Fruit fly (Drosophila melanogaster): ENCODE data around the gene CG9287.
A peak's percentile ranks its signal among the peaks of the same experiment; 100 is the strongest.

CG9287 gene

dm6 chr2L:8709413-8709812, 29.8 kb upstream of the CG9287 start, which contains the start of gene Hnf4 (continued):
- no peak for TF ChIP-seq CG32264 (GFP tag; optimal IDR thresholded peaks at IDR 0.05)

dm6 chr2L:8709078-8709399, 29.4 kb upstream of the CG9287 start:
- TF ChIP-seq Dif (GFP tag; optimal IDR thresholded peaks at IDR 0.05; ENCODE audit: partially characterized antibody), result peak; percentile 91
- TF ChIP-seq CrebA (GFP tag; optimal IDR thresholded peaks at IDR 0.05; ENCODE audit: borderline replicate concordance), result no peak
- TF ChIP-seq dl (GFP tag; optimal IDR thresholded peaks at IDR 0.05; ENCODE audit: insufficient read depth in 1 of 2, partially characterized antibody in 2 of 2), result peak; percentile 70 to 92
- peak; percentile 1 for TF ChIP-seq Sp1 (GFP tag; optimal IDR thresholded peaks at IDR 0.05)
- peak; percentile 23 for TF ChIP-seq Hr83 (GFP tag; optimal IDR thresholded peaks at IDR 0.05; ENCODE audit: poor library complexity, severe bottlenecking)
- no peak for TF ChIP-seq GATAd (GFP tag; optimal IDR thresholded peaks at IDR 0.05)

dm6 chr2L:8708399-8709077, 28.9 kb upstream of the CG9287 start:
- TF ChIP-seq Hnf4 (GFP tag; optimal IDR thresholded peaks at IDR 0.05), result peak; percentile 23
- TF ChIP-seq Dfd (GFP tag; optimal IDR thresholded peaks at IDR 0.05), result no peak
- no peak for TF ChIP-seq N (GFP tag; optimal IDR thresholded peaks at IDR 0.05)
- TF ChIP-seq Mio (GFP tag; optimal IDR thresholded peaks at IDR 0.05), result no peak
- TF ChIP-seq pan (optimal IDR thresholded peaks at IDR 0.05), result no peak
- peak; percentile 59 for TF ChIP-seq Vsx2 (GFP tag; optimal IDR thresholded peaks at IDR 0.05; ENCODE audit: partially characterized antibody)
- TF ChIP-seq Rel (GFP tag; optimal IDR thresholded peaks at IDR 0.05), result no peak
- TF ChIP-seq Rel (tag; optimal IDR thresholded peaks at IDR 0.05), result peak; percentile 41

dm6 chr2L:8707522-8707921, 27.9 kb upstream of the CG9287 start:
- no peak for TF ChIP-seq lola (GFP tag; optimal IDR thresholded peaks at IDR 0.05)
- no peak for TF ChIP-seq sv (GFP tag; optimal IDR thresholded peaks at IDR 0.05)
- no peak for TF ChIP-seq Abd-B (GFP tag; optimal IDR thresholded peaks at IDR 0.05)
- TF ChIP-seq Hnf4 (GFP tag; optimal IDR thresholded peaks at IDR 0.05), result no peak
- TF ChIP-seq pan (optimal IDR thresholded peaks at IDR 0.05), result no peak
- TF ChIP-seq Dif (GFP tag; optimal IDR thresholded peaks at IDR 0.05; ENCODE audit: partially characterized antibody), result no peak
- TF ChIP-seq sage (GFP tag; optimal IDR thresholded peaks at IDR 0.05), result no peak
- no peak for TF ChIP-seq CG32264 (GFP tag; optimal IDR thresholded peaks at IDR 0.05)
- no peak for TF ChIP-seq h (GFP tag; optimal IDR thresholded peaks at IDR 0.05)
- TF ChIP-seq dmrt93B (GFP tag; optimal IDR thresholded peaks at IDR 0.05), result no peak
- no peak for TF ChIP-seq dsf (GFP tag; optimal IDR thresholded peaks at IDR 0.05; ENCODE audit: borderline replicate concordance)
- no peak for TF ChIP-seq GATAd (GFP tag; optimal IDR thresholded peaks at IDR 0.05)

- TF ChIP-seq Abd-B (GFP tag; optimal IDR thresholded peaks at IDR 0.05) (no peak), Hr78 (GFP tag; optimal IDR thresholded peaks at IDR 0.05) (no peak), sv (GFP tag; optimal IDR thresholded peaks at IDR 0.05) (no peak), Rel (GFP tag; optimal IDR thresholded peaks at IDR 0.05) (peak; percentile 65), Rel (tag; optimal IDR thresholded peaks at IDR 0.05) (peak; percentile 60), Myc (optimal IDR thresholded peaks at IDR 0.05) (no peak), woc (GFP tag; optimal IDR thresholded peaks at IDR 0.05) (peak; percentile 10), brk (GFP tag; optimal IDR thresholded peaks at IDR 0.05) (peak; percentile 73), rgr (GFP tag; optimal IDR thresholded peaks at IDR 0.05) (no peak), dsf (GFP tag; optimal IDR thresholded peaks at IDR 0.05; ENCODE audit: borderline replicate concordance) (no peak), CG9705 (GFP tag; optimal IDR thresholded peaks at IDR 0.05) (no peak), sage (GFP tag; optimal IDR thresholded peaks at IDR 0.05) (no peak), Vsx2 (GFP tag; optimal IDR thresholded peaks at IDR 0.05; ENCODE audit: partially characterized antibody) (no peak), Mio (GFP tag; optimal IDR thresholded peaks at IDR 0.05) (no peak), N (GFP tag; optimal IDR thresholded peaks at IDR 0.05) (no peak), GATAd (GFP tag; optimal IDR thresholded peaks at IDR 0.05) (no peak), Dif (GFP tag; optimal IDR thresholded peaks at IDR 0.05; ENCODE audit: partially characterized antibody) (no peak), HLH106 (tag; optimal IDR thresholded peaks at IDR 0.05) (no peak), br (GFP tag; optimal IDR thresholded peaks at IDR 0.05) (peak; percentile 16), Hr83 (GFP tag; optimal IDR thresholded peaks at IDR 0.05; ENCODE audit: poor library complexity, severe bottlenecking) (no peak), jim (GFP tag; optimal IDR thresholded peaks at IDR 0.05) (no peak), usp (GFP tag; optimal IDR thresholded peaks at IDR 0.05) (no peak), lola (GFP tag; optimal IDR thresholded peaks at IDR 0.05) (no peak), h (GFP tag; optimal IDR thresholded peaks at IDR 0.05) (peak; percentile 66), OdsH (GFP tag; optimal IDR thresholded peaks at IDR 0.05) (no peak), ey (GFP tag; optimal IDR thresholded peaks at IDR 0.05) (no peak), dmrt93B (GFP tag; optimal IDR thresholded peaks at IDR 0.05) (no peak), Dfd (GFP tag; optimal IDR thresholded peaks at IDR 0.05) (no peak), tai (GFP tag; optimal IDR thresholded peaks at IDR 0.05) (no peak), CrebA (GFP tag; optimal IDR thresholded peaks at IDR 0.05; ENCODE audit: borderline replicate concordance) (peak; percentile 92), Jra (GFP tag; optimal IDR thresholded peaks at IDR 0.05) (no peak), dl (GFP tag; optimal IDR thresholded peaks at IDR 0.05; ENCODE audit: insufficient read depth in 1 of 2, partially characterized antibody in 2 of 2) (no peak)
Measured at dm6 chr2L:8704648-8705622, 25.3 kb upstream of the CG9287 start, which contains the start of gene CatB. Gene CatB (plus strand): TSS chr2L:8705572.

Measured in whole organism, wandering third instar larva.